Fruit fly (Drosophila melanogaster) Kc167 (cell line): ENCODE results near the gene CG46307.

ENCODE experiments used
- Myc ChIP-seq: fragments of >200 bp; optimal IDR thresholded peaks from 2 replicates; lab custom pipeline; 2017; ENCODE audit warnings: missing external identifiers
- Sin3A ChIP-seq: fragments of >200 bp; optimal IDR thresholded peaks from 2 replicates; lab custom pipeline; 2018; ENCODE audit warnings: missing external identifiers
- h ChIP-seq: fragments of >200 bp; optimal IDR thresholded peaks from 3 replicates; lab custom pipeline; 2018; ENCODE audit warnings: missing external identifiers
- psq ChIP-seq: fragments of >200 bp; optimal IDR thresholded peaks from 2 replicates; lab custom pipeline; 2017; ENCODE audit warnings: missing external identifiers
- ttk ChIP-seq: sonication (Bioruptor generic); optimal IDR thresholded peaks from 2 replicates; lab custom pipeline; 2017; ENCODE audit warnings: missing external identifiers

- TF ChIP-seq Sin3A (lab: Kevin White, UChicago) (no peak), Myc (lab: Kevin White, UChicago) (no peak), psq (lab: Kevin White, UChicago) (no peak), h (lab: Kevin White, UChicago) (no peak), ttk (lab: Kevin White, UChicago) (no peak)
Observed at dm6 chr2L:21158554-21158953, 54.2 kb downstream of the CG46307 start, which contains the start of the genes Coq3 and Pld3.
